Fruit fly (Drosophila melanogaster) whole organism, embryonic: Measurements from ENCODE around the gene CG5510.

ENCODE experiments used
- BEAF-32 ChIP-seq: fragments of 200-800 bp; sonication (Bioruptor generic); optimal IDR thresholded peaks from 3 replicates; lab custom pipeline; 2017; ENCODE audit warnings: missing biosample characterization, missing genetic modification characterization, mild to moderate bottlenecking, moderate library complexity, missing genetic modification reagents
- BtbVII ChIP-seq: fragments of 200-800 bp; sonication (Bioruptor generic); optimal IDR thresholded peaks from 3 replicates; lab custom pipeline; 2017; ENCODE audit warnings: missing biosample characterization, mild to moderate bottlenecking, missing genetic modification characterization
- CG1024 ChIP-seq: fragments of 200-800 bp; sonication (Bioruptor generic); IDR thresholded peaks from 2 replicates; pipeline ENCODE4 v1.3.6; 2022; ENCODE audit warnings: missing biosample characterization, missing genetic modification characterization
- CG10267 ChIP-seq: fragments of 200-800 bp; sonication (Bioruptor generic); optimal IDR thresholded peaks from 2 replicates; lab custom pipeline; 2018; ENCODE audit warnings: missing biosample characterization, mild to moderate bottlenecking, missing genetic modification characterization, moderate library complexity
- CG10431 ChIP-seq: fragments of 200-800 bp; sonication (Bioruptor generic); optimal IDR thresholded peaks from 3 replicates; lab custom pipeline; 2018; ENCODE audit warnings: missing biosample characterization, mild to moderate bottlenecking, missing genetic modification characterization
- CG11695 ChIP-seq: fragments of 200-800 bp; sonication (Bioruptor generic); IDR thresholded peaks from 3 replicates; pipeline ENCODE4 v1.3.6; 2022; ENCODE audit warnings: missing biosample characterization, missing genetic modification characterization
- CG12071 ChIP-seq: fragments of 200-800 bp; sonication (Bioruptor generic); optimal IDR thresholded peaks from 3 replicates; lab custom pipeline; 2018; ENCODE audit warnings: missing biosample characterization, mild to moderate bottlenecking, missing genetic modification characterization
- CG12942 ChIP-seq: fragments of 200-800 bp; sonication (Bioruptor generic); optimal IDR thresholded peaks from 3 replicates; lab custom pipeline; 2016; ENCODE audit warnings: missing biosample characterization, missing genetic modification characterization
- CG13894 ChIP-seq: fragments of 200-800 bp; sonication (Bioruptor generic); optimal IDR thresholded peaks from 3 replicates; lab custom pipeline; 2018; ENCODE audit warnings: missing biosample characterization, mild to moderate bottlenecking, missing genetic modification characterization, moderate library complexity
- CG14965 ChIP-seq: fragments of 200-800 bp; sonication (Bioruptor generic); optimal IDR thresholded peaks from 2 replicates; lab custom pipeline; 2016; ENCODE audit warnings: missing biosample characterization, missing genetic modification characterization, borderline replicate concordance
- CG17359 ChIP-seq: fragments of 200-800 bp; sonication (Bioruptor generic); optimal IDR thresholded peaks from 3 replicates; lab custom pipeline; 2018; ENCODE audit warnings: missing biosample characterization, mild to moderate bottlenecking, missing genetic modification characterization, moderate library complexity
- CG17802 ChIP-seq: fragments of 200-800 bp; sonication (Bioruptor generic); optimal IDR thresholded peaks from 2 replicates; lab custom pipeline; 2018; ENCODE audit warnings: missing biosample characterization, mild to moderate bottlenecking, missing genetic modification characterization, moderate library complexity
- CG1792 ChIP-seq: fragments of 200-800 bp; sonication (Bioruptor generic); optimal IDR thresholded peaks from 2 replicates; lab custom pipeline; 2016; ENCODE audit warnings: missing biosample characterization, missing genetic modification characterization
- CG2678 ChIP-seq: fragments of 200-800 bp; sonication (Bioruptor generic); optimal IDR thresholded peaks from 3 replicates; lab custom pipeline; 2019; ENCODE audit warnings: missing biosample characterization, mild to moderate bottlenecking, missing genetic modification characterization, moderate library complexity
- CG30403 ChIP-seq: fragments of 200-800 bp; sonication (Bioruptor generic); optimal IDR thresholded peaks from 3 replicates; lab custom pipeline; 2016; ENCODE audit warnings: missing biosample characterization, missing genetic modification characterization
- CG33557 ChIP-seq: fragments of 200-800 bp; sonication (Bioruptor generic); optimal IDR thresholded peaks from 2 replicates; lab custom pipeline; 2019; ENCODE audit warnings: missing biosample characterization, mild to moderate bottlenecking, missing genetic modification characterization, moderate library complexity
- CG4730 ChIP-seq: fragments of 200-800 bp; sonication (Bioruptor generic); IDR thresholded peaks from 2 replicates; pipeline ENCODE4 v1.3.6; 2022; ENCODE audit warnings: missing biosample characterization, missing genetic modification characterization
- CG9609 ChIP-seq: fragments of 200-800 bp; sonication (Bioruptor generic); optimal IDR thresholded peaks from 3 replicates; lab custom pipeline; 2016; ENCODE audit warnings: missing biosample characterization, missing genetic modification characterization
- CG9817 ChIP-seq: fragments of 200-800 bp; sonication (Bioruptor generic); optimal IDR thresholded peaks from 2 replicates; lab custom pipeline; 2018; ENCODE audit warnings: missing biosample characterization, mild to moderate bottlenecking, missing genetic modification characterization, moderate library complexity
- Chrac-16 ChIP-seq: fragments of 200-800 bp; sonication (Bioruptor generic); optimal IDR thresholded peaks from 3 replicates; lab custom pipeline; 2016; ENCODE audit warnings: missing biosample characterization, missing genetic modification characterization
- Doc2 ChIP-seq: fragments of 200-800 bp; sonication (Bioruptor generic); IDR thresholded peaks from 2 replicates; pipeline ENCODE4 v1.3.6; 2022; ENCODE audit warnings: missing biosample characterization, missing genetic modification characterization
- Gsc ChIP-seq: fragments of 200-800 bp; sonication (Bioruptor generic); IDR thresholded peaks from 2 replicates; pipeline ENCODE4 v1.3.6; 2022; ENCODE audit warnings: missing biosample characterization, missing genetic modification characterization
- NC2α ChIP-seq: fragments of 200-800 bp; sonication (Bioruptor generic); optimal IDR thresholded peaks from 2 replicates; lab custom pipeline; 2016; ENCODE audit warnings: missing biosample characterization, missing genetic modification characterization
- Pdp1 ChIP-seq, 2 experiments: fragments of 200-800 bp; sonication (Bioruptor generic); optimal IDR thresholded peaks; 3 replicates each; lab custom pipeline; 2016; ENCODE audit warnings: missing biosample characterization in 2 of 2, missing genetic modification characterization in 2 of 2, mild to moderate bottlenecking in 1 of 2, moderate library complexity in 1 of 2
- Ptx1 ChIP-seq: fragments of 200-800 bp; sonication (Bioruptor generic); IDR thresholded peaks from 2 replicates; pipeline ENCODE4 v1.3.6; 2022; ENCODE audit warnings: missing biosample characterization, missing genetic modification characterization
- Sox102F ChIP-seq: fragments of 200-800 bp; sonication (Bioruptor generic); optimal IDR thresholded peaks from 2 replicates; lab custom pipeline; 2018; ENCODE audit warnings: missing biosample characterization, mild to moderate bottlenecking, missing genetic modification characterization, moderate library complexity
- abd-A ChIP-seq: fragments of 200-800 bp; sonication (Bioruptor generic); optimal IDR thresholded peaks from 3 replicates; lab custom pipeline; 2019; ENCODE audit warnings: missing biosample characterization, mild to moderate bottlenecking, missing genetic modification characterization, moderate library complexity
- ase ChIP-seq: fragments of 200-800 bp; sonication (Bioruptor generic); IDR thresholded peaks from 3 replicates; pipeline ENCODE4 v1.3.6; 2022; ENCODE audit warnings: missing biosample characterization, missing genetic modification characterization
- cg ChIP-seq: fragments of 200-800 bp; sonication (Bioruptor generic); optimal IDR thresholded peaks from 3 replicates; lab custom pipeline; 2019; ENCODE audit warnings: missing biosample characterization, mild to moderate bottlenecking, missing genetic modification characterization, moderate library complexity
- corto ChIP-seq: fragments of 200-800 bp; sonication (Bioruptor generic); optimal IDR thresholded peaks from 2 replicates; lab custom pipeline; 2016; ENCODE audit warnings: missing biosample characterization, mild to moderate bottlenecking, missing genetic modification characterization, moderate library complexity
- dan ChIP-seq: fragments of 200-800 bp; sonication (Bioruptor generic); IDR thresholded peaks from 2 replicates; pipeline ENCODE4 v1.3.6; 2022; ENCODE audit warnings: missing biosample characterization, missing genetic modification characterization
- danr ChIP-seq: fragments of 200-800 bp; sonication (Bioruptor generic); IDR thresholded peaks from 2 replicates; pipeline ENCODE4 v1.3.6; 2022; ENCODE audit warnings: missing biosample characterization, missing genetic modification characterization
- dimm ChIP-seq: fragments of 200-800 bp; sonication (Bioruptor generic); IDR thresholded peaks from 2 replicates; pipeline ENCODE4 v1.3.6; 2022; ENCODE audit warnings: missing biosample characterization, missing genetic modification characterization
- dmrt11E ChIP-seq: fragments of 200-800 bp; sonication (Bioruptor generic); optimal IDR thresholded peaks from 3 replicates; lab custom pipeline; 2018; ENCODE audit warnings: missing biosample characterization, mild to moderate bottlenecking, missing genetic modification characterization, moderate library complexity
- ems ChIP-seq: fragments of 200-800 bp; sonication (Bioruptor generic); optimal IDR thresholded peaks from 3 replicates; lab custom pipeline; 2016; ENCODE audit warnings: missing biosample characterization, missing genetic modification characterization
- esg ChIP-seq: fragments of 200-800 bp; sonication (Bioruptor generic); conservative IDR thresholded peaks from 2 replicates; pipeline ENCODE4 v1.3.6; 2022; ENCODE audit warnings: missing biosample characterization, missing genetic modification characterization
- gt ChIP-seq: fragments of 200-800 bp; sonication (Bioruptor generic); IDR thresholded peaks from 2 replicates; pipeline ENCODE4 v1.3.6; 2022; ENCODE audit warnings: missing biosample characterization, missing genetic modification characterization
- hbn ChIP-seq: fragments of 200-800 bp; sonication (Bioruptor generic); IDR thresholded peaks from 2 replicates; pipeline ENCODE4 v1.3.6; 2022; ENCODE audit warnings: missing biosample characterization, missing genetic modification characterization; ENCODE audit not compliant: partially characterized antibody
- jing ChIP-seq: fragments of 200-800 bp; sonication (Bioruptor generic); optimal IDR thresholded peaks from 2 replicates; lab custom pipeline; 2018; ENCODE audit warnings: missing biosample characterization, mild to moderate bottlenecking, missing genetic modification characterization
- lilli ChIP-seq: fragments of 200-800 bp; sonication (Bioruptor generic); optimal IDR thresholded peaks from 3 replicates; lab custom pipeline; 2016; ENCODE audit warnings: missing biosample characterization, missing genetic modification characterization
- lmd ChIP-seq: fragments of 200-800 bp; sonication (Bioruptor generic); IDR thresholded peaks from 2 replicates; pipeline ENCODE4 v1.3.6; 2022; ENCODE audit warnings: missing biosample characterization, missing genetic modification characterization
- luna ChIP-seq: fragments of 200-800 bp; sonication (Bioruptor generic); optimal IDR thresholded peaks from 2 replicates; lab custom pipeline; 2016; ENCODE audit warnings: missing biosample characterization, missing genetic modification characterization
- mld ChIP-seq: fragments of 200-800 bp; sonication (Bioruptor generic); IDR thresholded peaks from 3 replicates; pipeline ENCODE4 v1.3.6; 2022; ENCODE audit warnings: missing biosample characterization, missing genetic modification characterization; ENCODE audit not compliant: partially characterized antibody
- onecut ChIP-seq: fragments of 200-800 bp; sonication (Bioruptor generic); IDR thresholded peaks from 2 replicates; pipeline ENCODE4 v1.3.6; 2022; ENCODE audit warnings: missing biosample characterization, missing genetic modification characterization
- otp ChIP-seq: fragments of 200-800 bp; sonication (Bioruptor generic); IDR thresholded peaks from 3 replicates; pipeline ENCODE4, ENCODE4 v1.3.6; 2022; ENCODE audit warnings: missing biosample characterization, missing genetic modification characterization
- pita ChIP-seq: fragments of 200-800 bp; sonication (Bioruptor generic); optimal IDR thresholded peaks from 2 replicates; lab custom pipeline; 2017; ENCODE audit warnings: missing biosample characterization, mild to moderate bottlenecking, missing genetic modification characterization
- pum ChIP-seq: fragments of 200-800 bp; sonication (Bioruptor generic); optimal IDR thresholded peaks from 2 replicates; lab custom pipeline; 2016; ENCODE audit warnings: missing biosample characterization, missing genetic modification characterization
- rib ChIP-seq: fragments of 200-800 bp; sonication (Bioruptor generic); IDR thresholded peaks from 2 replicates; pipeline ENCODE4 v1.3.6; 2022; ENCODE audit warnings: missing biosample characterization, missing genetic modification characterization
- tna ChIP-seq: fragments of 200-800 bp; sonication (Bioruptor generic); IDR thresholded peaks from 2 replicates; pipeline ENCODE4 v1.3.6; 2022; ENCODE audit warnings: missing biosample characterization, missing genetic modification characterization; ENCODE audit not compliant: partially characterized antibody

CG5510 gene

DNA sequence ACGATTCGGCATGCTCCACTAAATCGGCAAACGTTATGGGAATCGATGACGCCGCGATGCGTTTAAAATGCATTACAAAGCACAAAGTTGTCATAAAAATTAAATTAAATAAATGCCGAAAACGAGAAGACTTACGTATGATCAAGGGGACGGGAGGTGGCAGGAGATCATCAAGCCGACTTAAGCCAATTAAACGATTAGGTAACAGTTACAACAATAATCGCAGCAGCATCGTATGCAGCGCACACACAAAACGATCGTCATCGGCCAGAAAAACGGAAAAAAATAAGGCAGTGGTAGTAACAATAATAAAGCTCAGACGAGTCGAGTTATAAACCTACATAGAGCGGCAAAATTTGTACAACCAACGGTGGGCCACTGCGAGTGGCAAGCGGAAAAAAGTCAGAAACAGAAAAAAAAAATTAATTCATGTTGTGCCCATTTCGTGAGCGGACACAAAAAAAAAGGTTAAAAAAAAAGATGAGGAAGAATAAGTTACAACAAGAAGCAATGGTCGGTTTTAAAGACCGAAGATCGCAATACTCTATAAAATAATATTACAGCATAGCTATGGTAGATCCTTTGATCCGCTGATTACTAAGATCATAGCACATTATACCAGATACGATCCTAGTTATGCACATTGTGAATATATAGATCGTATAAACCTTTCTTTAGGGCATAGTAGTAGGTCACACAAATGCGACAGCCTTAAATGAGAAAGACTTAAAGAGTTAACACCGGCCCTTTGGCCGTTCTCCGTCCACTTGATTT, 37.2 kb upstream of the CG5510 start (continued):
- TF ChIP-seq Chrac-16 (GFP tag; lab: Kevin White, UChicago) (peak; percentile 4), otp (no peak), jing (peak; percentile 17), abd-A (tag; lab: Kevin White, UChicago) (no peak), NC2α (GFP tag; lab: Kevin White, UChicago) (no peak), Doc2 (GFP tag; lab: Robert Waterston, UW) (no peak), lmd (GFP tag; lab: Robert Waterston, UW) (peak; percentile 57), danr (peak; percentile 38), pita (GFP tag; lab: Kevin White, UChicago) (no peak), tna (GFP tag; lab: Robert Waterston, UW) (no peak), Ptx1 (GFP tag; lab: Robert Waterston, UW) (peak; percentile 71), mld (GFP tag; lab: Robert Waterston, UW) (no peak), dan (GFP tag; lab: Robert Waterston, UW) (no peak), gt (GFP tag; lab: Robert Waterston, UW) (no peak), CG10431 (peak; percentile 17), CG17359 (tag; lab: Kevin White, UChicago) (peak; percentile 83), CG2678 (tag; lab: Kevin White, UChicago) (peak; percentile 65), Gsc (GFP tag; lab: Robert Waterston, UW) (no peak), CG30403 (peak; percentile 31), dimm (GFP tag; lab: Robert Waterston, UW) (no peak), BEAF-32 (GFP tag; lab: Kevin White, UChicago) (no peak), lilli (GFP tag; lab: Kevin White, UChicago) (no peak), CG12942 (no peak), CG4730 (peak; percentile 6; the same call in 1 of the 2 replicates), cg (GFP tag; lab: Kevin White, UChicago) (no peak), Pdp1 (GFP tag; optimal IDR thresholded peaks at IDR 0.05; lab: Kevin White, UChicago) (peak; percentile 16 to 53), ems (GFP tag; lab: Kevin White, UChicago) (peak; percentile 38), CG13894 (no peak), CG11695 (GFP tag; lab: Robert Waterston, UW) (peak; percentile 43; the same call in 1 of the 3 replicates), corto (GFP tag; lab: Kevin White, UChicago) (no peak), CG12071 (GFP tag; lab: Kevin White, UChicago) (peak; percentile 41), CG9817 (tag; lab: Kevin White, UChicago) (peak; percentile 49), dmrt11E (tag; lab: Kevin White, UChicago) (no peak), BtbVII (GFP tag; lab: Kevin White, UChicago) (no peak), CG9609 (GFP tag; lab: Kevin White, UChicago) (no peak), CG1024 (GFP tag; lab: Robert Waterston, UW) (no peak), ase (peak; percentile 47; the same call in 1 of the 3 replicates), CG33557 (no peak), Sox102F (GFP tag; lab: Kevin White, UChicago) (peak; percentile 84), onecut (GFP tag; lab: Robert Waterston, UW) (peak; percentile 64), luna (no peak), CG10267 (tag; lab: Kevin White, UChicago) (peak; percentile 41), CG14965 (no peak), pum (no peak), CG17802 (tag; lab: Kevin White, UChicago) (no peak), CG1792 (GFP tag; lab: Kevin White, UChicago) (no peak), esg (GFP tag; lab: Robert Waterston, UW) (peak; percentile 47), rib (GFP tag; lab: Robert Waterston, UW) (no peak), hbn (GFP tag; lab: Robert Waterston, UW) (no peak)
